Worm (Caenorhabditis elegans): ENCODE data around the gene ubc-18.

The ubc-18 gene

DNA sequence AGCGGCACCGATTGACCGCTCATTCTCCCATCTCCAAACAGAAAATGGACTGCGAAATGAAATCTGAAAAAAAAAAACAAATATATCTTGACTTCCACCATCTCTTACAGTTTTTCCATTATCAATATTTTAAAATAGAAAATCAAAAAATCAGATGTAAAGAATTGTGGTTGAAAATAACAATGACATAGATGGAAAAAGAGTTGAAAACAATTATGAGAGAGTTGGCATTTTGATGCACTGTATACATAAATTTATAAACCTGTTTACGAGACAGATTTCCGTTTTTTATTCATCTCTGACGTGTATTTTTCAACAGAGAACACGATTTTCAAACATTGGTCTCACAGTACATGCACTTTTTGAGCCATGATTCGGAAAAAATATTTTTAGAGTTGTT lies 12.3 kb upstream of the ubc-18 start, which contains the start of gene ZK418.7:
TSS of gene ZK418.7 (minus strand) at position 101 of the 400 bp plus-strand sequence.
- no peak for TF ChIP-seq nhr-232 (tag; optimal IDR thresholded peaks at IDR 0.05)
- no peak for TF ChIP-seq ceh-45 (GFP tag; IDR thresholded peaks at IDR 0.05)
- TF ChIP-seq K09A11.1 (tag; optimal IDR thresholded peaks at IDR 0.05; ENCODE audit: insufficient read depth), result no peak
- no peak for TF ChIP-seq C08G9.2 (tag; optimal IDR thresholded peaks at IDR 0.05)
- no peak for TF ChIP-seq pag-3 (tag; optimal IDR thresholded peaks at IDR 0.05; ENCODE audit: borderline replicate concordance)
- no peak for TF ChIP-seq sox-2 (GFP tag; IDR thresholded peaks at IDR 0.05)
- no peak for TF ChIP-seq fkh-6 (tag; optimal IDR thresholded peaks at IDR 0.05)

DNA sequence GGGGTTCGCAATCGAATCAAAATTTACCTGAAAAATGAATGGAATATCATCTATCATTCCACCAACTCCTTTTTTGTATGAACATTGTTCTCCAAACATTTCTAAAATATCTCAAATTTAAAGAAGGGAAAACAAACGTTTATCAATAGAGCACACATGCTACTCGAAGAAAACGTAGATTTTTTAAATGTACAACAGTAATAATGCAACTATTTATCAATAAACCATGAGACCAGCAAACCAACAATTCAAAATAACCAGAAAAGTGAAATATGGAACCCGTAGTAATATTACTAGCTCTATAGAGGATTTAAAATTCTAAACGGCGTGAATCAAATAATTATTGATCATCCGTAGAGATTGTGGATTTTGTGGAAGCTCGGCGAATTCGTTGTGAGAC lies 10.4 kb upstream of the ubc-18 start, which contains the start of gene ZK418.6:
TSS of gene ZK418.6 (minus strand) at position 101 of the 400 bp plus-strand sequence.
- no peak for TF ChIP-seq lin-11 (tag; optimal IDR thresholded peaks at IDR 0.05)
- no peak for TF ChIP-seq unc-86 (tag; optimal IDR thresholded peaks at IDR 0.05)
- TF ChIP-seq ref-2 (tag; optimal IDR thresholded peaks at IDR 0.05), result no peak
- no peak for TF ChIP-seq gmeb-2 (tag; optimal IDR thresholded peaks at IDR 0.05)
- no peak for TF ChIP-seq ztf-16 (tag; optimal IDR thresholded peaks at IDR 0.05)
- TF ChIP-seq hlh-8 (tag; optimal IDR thresholded peaks at IDR 0.05), result no peak
- TF ChIP-seq syd-9 (tag; optimal IDR thresholded peaks at IDR 0.05), result no peak
- no peak for TF ChIP-seq T23F11.4 (GFP tag; optimal IDR thresholded peaks at IDR 0.05)
- TF ChIP-seq madf-2 (tag; optimal IDR thresholded peaks at IDR 0.05), result no peak
- no peak for TF ChIP-seq K02D7.2 (tag; optimal IDR thresholded peaks at IDR 0.05)
- TF ChIP-seq ceh-24 (tag; optimal IDR thresholded peaks at IDR 0.05), result no peak

DNA sequence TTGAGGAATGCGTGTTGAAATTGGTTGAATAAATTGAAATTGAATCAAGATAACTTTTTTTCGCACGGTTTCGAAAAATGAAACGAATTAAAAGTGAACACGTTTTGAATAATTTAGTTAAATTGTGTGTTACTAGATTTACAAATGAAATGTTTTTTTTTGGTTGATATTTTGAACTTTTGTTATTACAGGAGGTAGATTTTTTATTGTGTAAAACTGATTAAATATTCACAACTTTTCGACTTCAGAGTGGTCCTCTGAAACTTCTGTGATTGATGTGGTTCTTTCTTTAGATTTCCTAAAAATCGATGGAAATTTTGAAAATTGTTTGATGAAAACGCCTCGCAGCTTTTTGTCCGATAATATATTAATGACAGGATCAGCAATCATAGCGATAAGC lies 8.0 kb upstream of the ubc-18 start, which contains the start of gene ZK418.13:
TSS of gene ZK418.13 (minus strand) at position 101 of the 400 bp plus-strand sequence.
- TF ChIP-seq ceh-34 (tag; optimal IDR thresholded peaks at IDR 0.05) (no peak), C38D4.7 (GFP tag; optimal IDR thresholded peaks at IDR 0.05) (no peak), ama-1 (optimal IDR thresholded peaks at IDR 0.05) (no peak), tbx-7 (tag; optimal IDR thresholded peaks at IDR 0.05) (no peak), pqm-1 (tag; optimal IDR thresholded peaks at IDR 0.05) (no peak), pha-2 (tag; optimal IDR thresholded peaks at IDR 0.05) (no peak), fkh-6 (tag; optimal IDR thresholded peaks at IDR 0.05) (no peak), syd-9 (tag; optimal IDR thresholded peaks at IDR 0.05) (no peak), K02D7.2 (tag; optimal IDR thresholded peaks at IDR 0.05) (no peak), che-1 (tag; optimal IDR thresholded peaks at IDR 0.05) (no peak), ttx-3 (tag; optimal IDR thresholded peaks at IDR 0.05) (no peak), zip-5 (tag; optimal IDR thresholded peaks at IDR 0.05) (no peak), ceh-19 (GFP tag; optimal IDR thresholded peaks at IDR 0.05) (no peak), pros-1 (tag; optimal IDR thresholded peaks at IDR 0.05) (no peak)

DNA sequence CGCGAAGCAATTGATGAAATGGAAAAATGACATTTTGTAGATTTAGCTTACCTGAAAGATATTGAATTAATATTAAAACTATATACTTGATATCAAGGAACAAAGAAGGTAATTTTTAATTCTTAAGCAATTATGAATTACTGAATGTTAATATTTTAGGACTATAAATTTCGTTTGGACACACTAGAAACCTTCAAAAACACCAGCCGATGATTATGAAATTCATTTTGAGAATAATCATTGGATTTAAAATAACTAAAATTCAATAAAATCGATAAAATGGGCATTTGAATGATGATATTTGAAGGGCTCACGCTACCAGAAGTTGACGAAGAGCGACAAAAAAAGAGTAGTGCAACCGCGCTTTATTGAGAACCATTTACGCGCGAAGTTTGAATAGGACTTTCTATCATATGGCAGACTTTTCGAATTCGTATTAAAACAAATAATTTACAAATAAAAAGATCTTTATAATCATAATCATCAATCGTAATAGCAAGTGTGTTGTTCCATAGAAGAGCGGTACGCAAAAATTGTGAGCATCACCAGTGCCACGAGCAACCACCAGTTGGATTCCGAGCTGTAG lies 5.5 kb upstream of the ubc-18 start, which contains the start of gene ZK418.5:
TSS of gene ZK418.5 (minus strand) at position 51 of the 586 bp plus-strand sequence.
- no peak for TF ChIP-seq zip-5 (tag; optimal IDR thresholded peaks at IDR 0.05)
- peak; percentile 2 for TF ChIP-seq ceh-48 (tag; optimal IDR thresholded peaks at IDR 0.05)
- TF ChIP-seq pax-1 (tag; optimal IDR thresholded peaks at IDR 0.05), result no peak

DNA sequence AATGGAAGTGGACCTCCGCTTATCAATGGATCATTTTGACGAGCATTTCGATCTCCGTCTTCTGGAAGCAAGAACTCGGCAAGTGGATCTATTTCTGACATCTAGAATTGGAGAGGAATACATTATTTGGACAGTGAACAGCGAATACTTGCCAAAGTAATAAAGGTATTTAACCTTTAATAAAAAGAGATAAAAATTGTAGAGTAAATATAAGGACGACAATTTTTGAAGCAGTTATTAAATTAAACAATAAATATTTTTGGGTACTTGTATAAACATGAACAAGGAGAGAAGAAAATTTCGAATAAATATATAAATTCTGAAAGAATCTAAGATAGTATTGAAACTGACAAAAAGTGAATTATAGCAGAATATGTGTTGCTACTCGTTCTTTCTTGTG lies 4.1 kb upstream of the ubc-18 start, which contains the start of gene lin-37:
TSS of gene lin-37 (minus strand) at position 101 of the 400 bp plus-strand sequence.
- TF ChIP-seq pat-9 (tag; optimal IDR thresholded peaks at IDR 0.05), result no peak

DNA sequence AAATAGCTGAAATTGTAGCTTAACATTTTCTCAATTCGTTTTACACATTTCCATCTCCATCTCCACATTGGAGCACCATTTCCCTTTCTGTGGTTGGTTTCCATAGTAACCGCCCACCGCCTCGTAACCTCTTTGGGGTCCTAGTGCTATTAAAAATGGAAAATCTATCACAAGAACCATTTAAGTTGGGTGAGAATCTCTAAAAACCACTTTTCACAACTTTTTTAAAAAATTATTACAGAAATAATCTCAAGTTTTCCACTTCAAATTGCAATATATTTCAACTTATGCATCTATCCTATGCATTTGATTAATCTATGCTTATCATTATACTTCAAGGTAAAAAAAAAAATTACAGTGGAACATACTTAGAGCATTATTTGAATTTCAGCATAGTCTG lies 1.6 kb upstream of the ubc-18 start, which contains the start of gene tmem-17:
TSS of gene tmem-17 (plus strand) at position 301 of the 400 bp plus-strand sequence.
- TF ChIP-seq T23F11.4 (GFP tag; optimal IDR thresholded peaks at IDR 0.05) (no peak), C08G9.2 (tag; optimal IDR thresholded peaks at IDR 0.05) (no peak), elt-4 (tag; optimal IDR thresholded peaks at IDR 0.05) (no peak), hlh-8 (tag; optimal IDR thresholded peaks at IDR 0.05) (no peak)

Measured in whole organism, late embryonic.